Fruit fly (Drosophila melanogaster): ENCODE data around the gene Nuak.

Nuak gene

dm6 chr3R:10272695-10273094 lies 8.6 kb downstream of the Nuak start (continued):
- TF ChIP-seq Sry-δ (GFP tag; optimal IDR thresholded peaks at IDR 0.05) = no peak
- 0 out of 2 replicates have a peak, but pooled peaks have one; percentile 11 for TF ChIP-seq ssp (GFP tag; IDR thresholded peaks at IDR 0.05)
- no peak for TF ChIP-seq CG1233 (GFP tag; optimal IDR thresholded peaks at IDR 0.05)
- TF ChIP-seq D19A (tag; optimal IDR thresholded peaks at IDR 0.05) = no peak
- TF ChIP-seq CG2120 (GFP tag; optimal IDR thresholded peaks at IDR 0.05) = no peak
- no peak for TF ChIP-seq CG2116 (GFP tag; optimal IDR thresholded peaks at IDR 0.05)
- TF ChIP-seq nmo (GFP tag; optimal IDR thresholded peaks at IDR 0.05) = peak; percentile 10
- TF ChIP-seq Fer1 (GFP tag; optimal IDR thresholded peaks at IDR 0.05) = peak; percentile 8
- TF ChIP-seq ranshi (GFP tag; IDR thresholded peaks at IDR 0.05) = no peak
- no peak for TF ChIP-seq CG18599 (GFP tag; optimal IDR thresholded peaks at IDR 0.05)
- no peak for TF ChIP-seq CG18764 (GFP tag; optimal IDR thresholded peaks at IDR 0.05)
- TF ChIP-seq CG31388 (GFP tag; optimal IDR thresholded peaks at IDR 0.05) = no peak
- TF ChIP-seq Mrtf (GFP tag; IDR thresholded peaks at IDR 0.05) = no peak
- no peak for TF ChIP-seq CG12769 (tag; optimal IDR thresholded peaks at IDR 0.05)
- no peak for TF ChIP-seq CG4854 (GFP tag; optimal IDR thresholded peaks at IDR 0.05)
- no peak for TF ChIP-seq NfI (GFP tag; optimal IDR thresholded peaks at IDR 0.05)
- no peak for TF ChIP-seq fd64A (GFP tag; optimal IDR thresholded peaks at IDR 0.05)
- TF ChIP-seq chinmo (GFP tag; IDR thresholded peaks at IDR 0.05; ENCODE audit: partially characterized antibody) = no peak
- no peak for TF ChIP-seq Lim3 (GFP tag; IDR thresholded peaks at IDR 0.05)
- no peak for TF ChIP-seq Hey (tag; optimal IDR thresholded peaks at IDR 0.05)
- 0 out of 3 replicates have a peak, but pooled peaks have one; percentile 15 for TF ChIP-seq ase (GFP tag; IDR thresholded peaks at IDR 0.05)
- no peak for TF ChIP-seq Rx (GFP tag; IDR thresholded peaks at IDR 0.05)
- no peak for TF ChIP-seq sna (GFP tag; IDR thresholded peaks at IDR 0.05; ENCODE audit: partially characterized antibody)
- TF ChIP-seq HLHmδ (GFP tag; optimal IDR thresholded peaks at IDR 0.05) = no peak
- no peak for TF ChIP-seq CG6175 (GFP tag; IDR thresholded peaks at IDR 0.05)
- TF ChIP-seq Spps (tag; optimal IDR thresholded peaks at IDR 0.05) = no peak
- no peak for TF ChIP-seq Dp (GFP tag; optimal IDR thresholded peaks at IDR 0.05)
- no peak for TF ChIP-seq CG8765 (GFP tag; IDR thresholded peaks at IDR 0.05)
- no peak for TF ChIP-seq HLH3B (GFP tag; IDR thresholded peaks at IDR 0.05)
- TF ChIP-seq CG32767 (GFP tag; IDR thresholded peaks at IDR 0.05) = no peak
- no peak for TF ChIP-seq CG17912 (GFP tag; optimal IDR thresholded peaks at IDR 0.05)
- TF ChIP-seq CG9817 (tag; optimal IDR thresholded peaks at IDR 0.05) = no peak
- no peak for TF ChIP-seq Asciz (GFP tag; optimal IDR thresholded peaks at IDR 0.05)
- TF ChIP-seq shn (GFP tag; optimal IDR thresholded peaks at IDR 0.05) = no peak
- peak; percentile 59 for TF ChIP-seq gem (tag; optimal IDR thresholded peaks at IDR 0.05)
- no peak for TF ChIP-seq btn (GFP tag; optimal IDR thresholded peaks at IDR 0.05)
- TF ChIP-seq CG3065 (GFP tag; optimal IDR thresholded peaks at IDR 0.05) = no peak
- peak; percentile 6 for TF ChIP-seq Ssrp (tag; optimal IDR thresholded peaks at IDR 0.05)
- TF ChIP-seq B-H1 (GFP tag; IDR thresholded peaks at IDR 0.05) = no peak
- no peak for TF ChIP-seq HLH54F (GFP tag; optimal IDR thresholded peaks at IDR 0.05)
- TF ChIP-seq unc-4 (GFP tag; IDR thresholded peaks at IDR 0.05; ENCODE audit: partially characterized antibody) = no peak
- TF ChIP-seq Ets97D (GFP tag; optimal IDR thresholded peaks at IDR 0.05) = no peak
- TF ChIP-seq MESR4 (GFP tag; optimal IDR thresholded peaks at IDR 0.05) = no peak
- TF ChIP-seq CG17361 (GFP tag; IDR thresholded peaks at IDR 0.05) = 0 out of 3 replicates have a peak, but pooled peaks have one; percentile 33
- no peak for TF ChIP-seq CG13624 (GFP tag; optimal IDR thresholded peaks at IDR 0.05)
- no peak for TF ChIP-seq kah (GFP tag; optimal IDR thresholded peaks at IDR 0.05)
- TF ChIP-seq bbx (GFP tag; IDR thresholded peaks at IDR 0.05; ENCODE audit: partially characterized antibody) = no peak
- no peak for TF ChIP-seq CG10147 (GFP tag; optimal IDR thresholded peaks at IDR 0.05)
- TF ChIP-seq Gug (GFP tag; IDR thresholded peaks at IDR 0.05) = no peak
- TF ChIP-seq Chrac-16 (GFP tag; optimal IDR thresholded peaks at IDR 0.05) = no peak
- no peak for TF ChIP-seq ind (GFP tag; optimal IDR thresholded peaks at IDR 0.05)
- no peak for TF ChIP-seq cg (GFP tag; optimal IDR thresholded peaks at IDR 0.05)

Data from whole organism, embryonic.